Fruit fly (Drosophila melanogaster) whole organism, embryonic: Measurements from ENCODE around the gene CG43815.

ENCODE experiments used
- CG10543 ChIP-seq: fragments of 200-800 bp; sonication (Bioruptor generic); optimal IDR thresholded peaks from 3 replicates; lab custom pipeline; 2017; ENCODE audit warnings: missing biosample characterization, mild to moderate bottlenecking, missing genetic modification characterization, moderate library complexity
- CG12104 ChIP-seq: fragments of 200-800 bp; sonication (Bioruptor generic); optimal IDR thresholded peaks from 3 replicates; lab custom pipeline; 2016; ENCODE audit warnings: missing biosample characterization, missing genetic modification characterization
- CG12391 ChIP-seq: fragments of 200-800 bp; sonication (Bioruptor generic); optimal IDR thresholded peaks from 3 replicates; lab custom pipeline; 2018; ENCODE audit warnings: missing biosample characterization, mild to moderate bottlenecking, missing genetic modification characterization, moderate library complexity
- CG13296 ChIP-seq: fragments of 200-800 bp; sonication (Bioruptor generic); optimal IDR thresholded peaks from 3 replicates; lab custom pipeline; 2018; ENCODE audit warnings: missing biosample characterization, mild to moderate bottlenecking, missing genetic modification characterization
- CG15269 ChIP-seq: fragments of 200-800 bp; sonication (Bioruptor generic); optimal IDR thresholded peaks from 2 replicates; lab custom pipeline; 2018; ENCODE audit warnings: missing biosample characterization, mild to moderate bottlenecking, missing genetic modification characterization, moderate library complexity
- CG1529 ChIP-seq: fragments of 200-800 bp; sonication (Bioruptor generic); optimal IDR thresholded peaks from 3 replicates; lab custom pipeline; 2018; ENCODE audit warnings: missing biosample characterization, missing genetic modification characterization
- CG1647 ChIP-seq: fragments of 200-800 bp; sonication (Bioruptor generic); optimal IDR thresholded peaks from 3 replicates; lab custom pipeline; 2016; ENCODE audit warnings: missing biosample characterization, missing genetic modification characterization
- CG17385 ChIP-seq: fragments of 200-800 bp; sonication (Bioruptor generic); optimal IDR thresholded peaks from 3 replicates; lab custom pipeline; 2018; ENCODE audit warnings: missing biosample characterization, mild to moderate bottlenecking, missing genetic modification characterization
- CG17612 ChIP-seq: fragments of 200-800 bp; sonication (Bioruptor generic); IDR thresholded peaks from 2 replicates; pipeline ENCODE4 v1.3.6; 2022; ENCODE audit warnings: missing biosample characterization, missing genetic modification characterization
- CG1792 ChIP-seq: fragments of 200-800 bp; sonication (Bioruptor generic); optimal IDR thresholded peaks from 2 replicates; lab custom pipeline; 2016; ENCODE audit warnings: missing biosample characterization, missing genetic modification characterization
- CG18262 ChIP-seq: fragments of 200-800 bp; optimal IDR thresholded peaks from 3 replicates; lab custom pipeline; 2019; ENCODE audit warnings: missing biosample characterization, mild to moderate bottlenecking, missing genetic modification characterization, moderate library complexity
- CG2199 ChIP-seq: fragments of 200-800 bp; sonication (Bioruptor generic); IDR thresholded peaks from 3 replicates; pipeline ENCODE4 v1.3.6; 2022; ENCODE audit warnings: missing biosample characterization, missing genetic modification characterization
- CG30431 ChIP-seq: fragments of 200-800 bp; sonication (Bioruptor generic); optimal IDR thresholded peaks from 2 replicates; lab custom pipeline; 2017; ENCODE audit warnings: missing biosample characterization, missing genetic modification characterization
- CG3995 ChIP-seq: fragments of 200-800 bp; sonication (Bioruptor generic); optimal IDR thresholded peaks from 3 replicates; lab custom pipeline; 2016; ENCODE audit warnings: missing biosample characterization, missing genetic modification characterization
- CG7556 ChIP-seq: fragments of 200-800 bp; sonication (Bioruptor generic); optimal IDR thresholded peaks from 2 replicates; lab custom pipeline; 2017; ENCODE audit warnings: missing biosample characterization, mild to moderate bottlenecking, missing genetic modification characterization
- CG7987 ChIP-seq: fragments of 200-800 bp; sonication (Bioruptor generic); optimal IDR thresholded peaks from 2 replicates; lab custom pipeline; 2018; ENCODE audit warnings: missing biosample characterization, mild to moderate bottlenecking, missing genetic modification characterization, moderate library complexity
- CG8089 ChIP-seq: fragments of 200-800 bp; sonication (Bioruptor generic); optimal IDR thresholded peaks from 3 replicates; lab custom pipeline; 2016; ENCODE audit warnings: missing biosample characterization, missing genetic modification characterization
- CG9609 ChIP-seq: fragments of 200-800 bp; sonication (Bioruptor generic); optimal IDR thresholded peaks from 3 replicates; lab custom pipeline; 2016; ENCODE audit warnings: missing biosample characterization, missing genetic modification characterization
- Dbx ChIP-seq: fragments of 200-800 bp; sonication (Bioruptor generic); IDR thresholded peaks from 3 replicates; pipeline ENCODE4 v1.3.6; 2022; ENCODE audit warnings: missing biosample characterization, missing genetic modification characterization
- Dp ChIP-seq: fragments of 200-800 bp; sonication (Bioruptor generic); optimal IDR thresholded peaks from 2 replicates; lab custom pipeline; 2018; ENCODE audit warnings: missing biosample characterization, mild to moderate bottlenecking, missing genetic modification characterization, moderate library complexity
- Drgx ChIP-seq: fragments of 200-800 bp; sonication (Bioruptor generic); IDR thresholded peaks from 2 replicates; pipeline ENCODE4 v1.3.6; 2022; ENCODE audit warnings: missing biosample characterization, missing genetic modification characterization
- E2f2 ChIP-seq: fragments of 200-800 bp; sonication (Bioruptor generic); IDR thresholded peaks from 2 replicates; pipeline ENCODE4 v1.3.6; 2022; ENCODE audit warnings: missing biosample characterization, missing genetic modification characterization
- Fer1 ChIP-seq: fragments of 200-800 bp; sonication (Bioruptor generic); optimal IDR thresholded peaks from 2 replicates; lab custom pipeline; 2017; ENCODE audit warnings: missing biosample characterization, mild to moderate bottlenecking, missing genetic modification characterization
- H2.0 ChIP-seq: fragments of 200-800 bp; sonication (Bioruptor generic); IDR thresholded peaks from 2 replicates; pipeline ENCODE4 v1.3.6; 2022; ENCODE audit warnings: missing biosample characterization, missing genetic modification characterization
- Med ChIP-seq: fragments of 200-800 bp; sonication (Bioruptor generic); peaks from one replicate; lab custom pipeline; 2016; ENCODE audit warnings: missing biosample characterization, missing genetic modification characterization, mild to moderate bottlenecking, inconsistent platforms, moderate library complexity
- Mrtf ChIP-seq: fragments of 200-800 bp; sonication (Bioruptor generic); IDR thresholded peaks from 3 replicates; pipeline ENCODE4 v1.3.6; 2022; ENCODE audit warnings: missing biosample characterization, missing genetic modification characterization
- NFAT ChIP-seq: fragments of 200-800 bp; sonication (Bioruptor generic); IDR thresholded peaks from 2 replicates; pipeline ENCODE4 v1.3.6; 2022; ENCODE audit warnings: missing biosample characterization, missing genetic modification characterization
- NfI ChIP-seq: fragments of 200-800 bp; sonication (Bioruptor generic); optimal IDR thresholded peaks from 3 replicates; lab custom pipeline; 2018; ENCODE audit warnings: missing biosample characterization, mild to moderate bottlenecking, missing genetic modification characterization, moderate library complexity
- PHDP ChIP-seq: fragments of 200-800 bp; sonication (Bioruptor generic); optimal IDR thresholded peaks from 3 replicates; lab custom pipeline; 2018; ENCODE audit warnings: missing biosample characterization, mild to moderate bottlenecking, missing genetic modification characterization, moderate library complexity
- Rx ChIP-seq: fragments of 200-800 bp; sonication (Bioruptor generic); IDR thresholded peaks from 2 replicates; pipeline ENCODE4 v1.3.6; 2022; ENCODE audit warnings: missing biosample characterization, missing genetic modification characterization
- Ssrp ChIP-seq: fragments of 200-800 bp; sonication (Bioruptor generic); optimal IDR thresholded peaks from 2 replicates; lab custom pipeline; 2018; ENCODE audit warnings: missing biosample characterization, mild to moderate bottlenecking, missing genetic modification characterization, moderate library complexity
- al ChIP-seq: fragments of 200-800 bp; sonication (Bioruptor generic); IDR thresholded peaks from 2 replicates; pipeline ENCODE4 v1.3.6; 2022; ENCODE audit warnings: missing biosample characterization, missing genetic modification characterization
- cad ChIP-seq: fragments of >200 bp; optimal IDR thresholded peaks from 2 replicates; lab custom pipeline; 2017; ENCODE audit warnings: missing biosample characterization, missing genetic modification characterization
- gce ChIP-seq: fragments of 200-800 bp; sonication (Bioruptor generic); IDR thresholded peaks from 3 replicates; pipeline ENCODE4 v1.3.6; 2022; ENCODE audit warnings: missing biosample characterization, missing genetic modification characterization
- grau ChIP-seq: fragments of 200-800 bp; optimal IDR thresholded peaks from 3 replicates; lab custom pipeline; 2019; ENCODE audit warnings: missing biosample characterization, mild to moderate bottlenecking, missing genetic modification characterization, moderate library complexity
- gro ChIP-seq: fragments of 200-800 bp; sonication (Bioruptor generic); optimal IDR thresholded peaks from 2 replicates; lab custom pipeline; 2016; ENCODE audit warnings: missing biosample characterization, missing genetic modification characterization
- gsb ChIP-seq: fragments of 200-800 bp; sonication (Bioruptor generic); IDR thresholded peaks from 2 replicates; pipeline ENCODE4 v1.3.6; 2022; ENCODE audit warnings: missing biosample characterization, missing genetic modification characterization
- hb ChIP-seq: fragments of 200-800 bp; sonication (Bioruptor generic); IDR thresholded peaks from 3 replicates; pipeline ENCODE4 v1.3.6; 2022; ENCODE audit warnings: missing biosample characterization, missing genetic modification characterization; ENCODE audit not compliant: partially characterized antibody
- hth ChIP-seq: fragments of >200 bp; optimal IDR thresholded peaks from 2 replicates; lab custom pipeline; 2017; ENCODE audit warnings: inconsistent platforms
- ind ChIP-seq: fragments of 200-800 bp; sonication (Bioruptor generic); optimal IDR thresholded peaks from 3 replicates; lab custom pipeline; 2016; ENCODE audit warnings: missing biosample characterization, missing genetic modification characterization
- insv ChIP-seq, 2 experiments: fragments of 200-800 bp; sonication (Bioruptor generic); optimal IDR thresholded peaks; 3 replicates each; lab custom pipeline; 2016 to 2018; ENCODE audit warnings: missing biosample characterization in 2 of 2, missing genetic modification characterization in 2 of 2
- ken ChIP-seq: fragments of 200-800 bp; sonication (Bioruptor generic); IDR thresholded peaks from 3 replicates; pipeline ENCODE4 v1.3.6; 2022; ENCODE audit warnings: missing biosample characterization, missing genetic modification characterization
- p53 ChIP-seq: fragments of 200-800 bp; sonication (Bioruptor generic); optimal IDR thresholded peaks from 2 replicates; lab custom pipeline; 2016; ENCODE audit warnings: missing biosample characterization, missing genetic modification characterization
- pita ChIP-seq: fragments of 200-800 bp; sonication (Bioruptor generic); optimal IDR thresholded peaks from 2 replicates; lab custom pipeline; 2017; ENCODE audit warnings: missing biosample characterization, mild to moderate bottlenecking, missing genetic modification characterization
- row ChIP-seq: fragments of 200-800 bp; sonication (Bioruptor generic); IDR thresholded peaks from 3 replicates; pipeline ENCODE4 v1.3.6; 2022; ENCODE audit warnings: missing biosample characterization, missing genetic modification characterization
- scrt ChIP-seq: fragments of 200-800 bp; sonication (Bioruptor generic); optimal IDR thresholded peaks from 2 replicates; lab custom pipeline; 2018; ENCODE audit warnings: missing biosample characterization, mild to moderate bottlenecking, missing genetic modification characterization, moderate library complexity
- sens ChIP-seq: fragments of 200-800 bp; sonication (Bioruptor generic); peaks from one replicate; lab custom pipeline; 2016; ENCODE audit warnings: missing biosample characterization, missing genetic modification characterization
- sim ChIP-seq: fragments of 200-800 bp; sonication (Bioruptor generic); IDR thresholded peaks from 2 replicates; pipeline ENCODE4 v1.3.6; 2022; ENCODE audit warnings: missing biosample characterization, missing genetic modification characterization
- tgo ChIP-seq: fragments of 200-800 bp; sonication (Bioruptor generic); IDR thresholded peaks from 3 replicates; pipeline ENCODE4 v1.3.6; 2022; ENCODE audit warnings: missing biosample characterization, missing genetic modification characterization
- tll ChIP-seq, 2 experiments: fragments of 200-800 bp in 1 of 2; fragments of >200 bp in 1 of 2; sonication (Bioruptor generic) in 1 of 2; optimal IDR thresholded peaks; 2 replicates each; lab custom pipeline; 2017 to 2019; ENCODE audit warnings: missing biosample characterization in 2 of 2, missing genetic modification characterization in 2 of 2, mild to moderate bottlenecking in 1 of 2, moderate library complexity in 1 of 2
- wek ChIP-seq: fragments of 200-800 bp; sonication (Bioruptor generic); optimal IDR thresholded peaks from 3 replicates; lab custom pipeline; 2018; ENCODE audit warnings: missing biosample characterization, mild to moderate bottlenecking, missing genetic modification characterization, moderate library complexity

Gene CG43815

DNA sequence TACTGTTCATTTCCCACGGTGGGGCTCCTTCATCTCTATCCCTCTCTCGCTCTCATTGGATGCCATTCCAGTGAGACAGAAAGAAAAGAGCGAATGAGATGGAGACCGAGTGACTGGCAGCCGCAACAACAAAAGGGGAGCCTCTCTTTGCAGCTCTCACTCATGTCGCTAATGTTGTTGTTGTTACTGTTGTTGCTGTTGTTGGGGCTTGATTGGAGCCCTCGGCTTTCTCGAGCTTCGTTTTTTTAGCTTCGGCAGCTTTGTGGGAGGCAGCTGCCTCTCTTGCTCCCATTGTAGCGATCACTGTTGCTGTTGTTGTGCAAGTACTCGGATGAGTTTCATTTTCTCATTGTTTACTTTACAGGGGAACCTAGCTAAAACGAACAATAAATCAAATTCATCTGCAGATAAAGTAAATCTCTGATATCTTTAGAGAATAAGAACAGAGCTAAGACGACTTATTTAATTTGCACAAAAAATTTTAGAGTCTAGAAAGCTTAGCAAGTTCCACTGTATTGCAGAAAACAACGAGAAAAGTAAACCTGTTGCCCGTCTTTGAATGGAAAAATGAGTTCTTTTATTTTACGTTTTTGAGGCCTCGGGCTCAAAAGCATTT, 41.7 kb upstream of the CG43815 start (continued):
- TF ChIP-seq NfI (GFP tag; lab: Kevin White, UChicago) (peak; percentile 49), grau (tag; lab: Kevin White, UChicago) (peak; percentile 88), sim (GFP tag; lab: Robert Waterston, UW) (0 out of 2 replicates have a peak, but pooled peaks have one; percentile 10), Rx (GFP tag; lab: Robert Waterston, UW) (peak; percentile 45; the same call in 1 of the 2 replicates), Drgx (GFP tag; lab: Robert Waterston, UW) (peak; percentile 85), pita (no peak), CG1647 (GFP tag; lab: Kevin White, UChicago) (no peak), row (GFP tag; lab: Robert Waterston, UW) (peak; percentile 65), PHDP (tag; lab: Kevin White, UChicago) (peak; percentile 65), wek (no peak), insv (GFP tag; optimal IDR thresholded peaks at IDR 0.05; lab: Kevin White, UChicago) (no peak), Med (GFP tag; lab: Kevin White, UChicago) (peak; percentile 89), CG13296 (GFP tag; lab: Kevin White, UChicago) (no peak), CG2199 (GFP tag; lab: Robert Waterston, UW) (0 out of 3 replicates have a peak, but pooled peaks have one; percentile 56), CG12104 (peak; percentile 13), CG17612 (GFP tag; lab: Robert Waterston, UW) (no peak), H2.0 (GFP tag; lab: Robert Waterston, UW) (peak; percentile 58; the same call in 1 of the 2 replicates), CG9609 (GFP tag; lab: Kevin White, UChicago) (peak; percentile 14), cad (GFP tag; lab: Kevin White, UChicago) (no peak), CG1792 (GFP tag; lab: Kevin White, UChicago) (no peak), Fer1 (GFP tag; lab: Kevin White, UChicago) (no peak), NFAT (GFP tag; lab: Robert Waterston, UW) (peak; percentile 42; the same call in 1 of the 2 replicates), gce (0 out of 3 replicates have a peak, but pooled peaks have one; percentile 59), CG7556 (GFP tag; lab: Kevin White, UChicago) (peak; percentile 9), hb (GFP tag; lab: Robert Waterston, UW) (no peak), gsb (no peak), ken (peak; percentile 60; the same call in 1 of the 3 replicates), CG15269 (tag; lab: Kevin White, UChicago) (peak; percentile 63), Dbx (GFP tag; lab: Robert Waterston, UW) (0 out of 3 replicates have a peak, but pooled peaks have one; percentile 34), CG3995 (GFP tag; lab: Kevin White, UChicago) (no peak), CG8089 (peak; percentile 2), p53 (GFP tag; lab: Kevin White, UChicago) (no peak), ind (GFP tag; lab: Kevin White, UChicago) (peak; percentile 47), CG17385 (peak; percentile 46), sens (GFP tag; lab: Kevin White, UChicago) (peak; percentile 91), Mrtf (GFP tag; lab: Robert Waterston, UW) (0 out of 3 replicates have a peak, but pooled peaks have one; percentile 15), CG18262 (tag; lab: Kevin White, UChicago) (peak; percentile 67), hth (lab: Kevin White, UChicago) (no peak), E2f2 (GFP tag; lab: Robert Waterston, UW) (no peak; the same call in 1 of the 2 replicates), CG30431 (GFP tag; lab: Kevin White, UChicago) (peak; percentile 11), al (GFP tag; lab: Robert Waterston, UW) (no peak), Ssrp (peak; percentile 61), CG1529 (peak; percentile 41), tll (GFP tag; optimal IDR thresholded peaks at IDR 0.05; lab: Kevin White, UChicago) (no peak), CG7987 (GFP tag; lab: Kevin White, UChicago) (no peak), CG12391 (tag; lab: Kevin White, UChicago) (peak; percentile 48), gro (GFP tag; lab: Kevin White, UChicago) (peak; percentile 28), CG10543 (GFP tag; lab: Kevin White, UChicago) (no peak), scrt (no peak), tgo (GFP tag; lab: Robert Waterston, UW) (no peak; the same call in 2 of the 3 replicates), Dp (no peak)
